Worm (Caenorhabditis elegans) whole organism, L1 larva: ENCODE results near the gene ttr-8.

ENCODE experiments used
- C16A3.4 ChIP-seq: fragments of 150-350 bp; optimal IDR thresholded peaks from 2 replicates; lab custom pipeline; 2014; ENCODE audit warnings: missing biosample characterization, missing genetic modification characterization
- C34B4.2 ChIP-seq: sonication (generic microtip); optimal IDR thresholded peaks from 2 replicates; lab custom pipeline; 2017; ENCODE audit warnings: mild to moderate bottlenecking, missing genetic modification characterization, missing compliant biosample characterization
- F16B12.6 ChIP-seq: fragments of 150-350 bp; optimal IDR thresholded peaks from 2 replicates; lab custom pipeline; 2014; ENCODE audit warnings: missing biosample characterization, missing genetic modification characterization
- aha-1 ChIP-seq: fragments of 150-350 bp; optimal IDR thresholded peaks from 2 replicates; lab custom pipeline; 2014; ENCODE audit warnings: missing biosample characterization, missing genetic modification characterization
- alr-1 ChIP-seq: fragments of 200-800 bp; sonication (Bioruptor generic); optimal IDR thresholded peaks from 2 replicates; lab custom pipeline; 2018; ENCODE audit warnings: borderline replicate concordance, mild to moderate bottlenecking, missing genetic modification characterization, missing compliant biosample characterization
- ceh-63 ChIP-seq: fragments of 200-800 bp; sonication (Bioruptor generic); optimal IDR thresholded peaks from 2 replicates; lab custom pipeline; 2018; ENCODE audit warnings: mild to moderate bottlenecking, missing genetic modification characterization, missing compliant biosample characterization
- ceh-8 ChIP-seq: fragments of 200-800 bp; sonication (Bioruptor generic); optimal IDR thresholded peaks from 2 replicates; lab custom pipeline; 2018; ENCODE audit warnings: mild to moderate bottlenecking, missing genetic modification characterization, moderate library complexity, missing compliant biosample characterization
- ceh-88 ChIP-seq: fragments of 200-800 bp; sonication (Bioruptor generic); IDR thresholded peaks from 2 replicates; pipeline ENCODE4 v1.3.6; 2022; ENCODE audit warnings: missing genetic modification characterization, missing compliant biosample characterization
- ces-1 ChIP-seq: fragments of 150-350 bp; optimal IDR thresholded peaks from 2 replicates; lab custom pipeline; 2014; ENCODE audit warnings: missing biosample characterization, missing genetic modification reagents, missing genetic modification characterization
- dsc-1 ChIP-seq: sonication (generic microtip); optimal IDR thresholded peaks from 2 replicates; lab custom pipeline; 2016; ENCODE audit warnings: mild to moderate bottlenecking, missing genetic modification characterization, missing compliant biosample characterization
- elt-2 ChIP-seq: sonication (generic microtip); optimal IDR thresholded peaks from 2 replicates; lab custom pipeline; 2016; ENCODE audit warnings: missing genetic modification characterization, mild to moderate bottlenecking, inconsistent platforms, missing compliant biosample characterization, missing genetic modification reagents
- elt-3 ChIP-seq, 6 experiments: fragments of 150-350 bp in 1 of 6; sonication (generic microtip); optimal IDR thresholded peaks; 2 replicates each; lab custom pipeline; 2017 to 2018; ENCODE audit warnings: missing biosample characterization in 6 of 6, missing genetic modification characterization in 6 of 6, inconsistent platforms in 1 of 6
- ets-5 ChIP-seq: fragments of 200-800 bp; sonication (Bioruptor generic); IDR thresholded peaks from 2 replicates; pipeline ENCODE4 v1.3.6; 2022; ENCODE audit warnings: missing genetic modification characterization, missing compliant biosample characterization
- fkh-10 ChIP-seq: sonication (generic microtip); optimal IDR thresholded peaks from 2 replicates; lab custom pipeline; 2017; ENCODE audit warnings: missing biosample characterization, missing genetic modification reagents, missing genetic modification characterization
- fkh-8 ChIP-seq: sonication (generic microtip); optimal IDR thresholded peaks from 2 replicates; lab custom pipeline; 2016; ENCODE audit warnings: mild to moderate bottlenecking, missing genetic modification characterization, missing compliant biosample characterization
- grh-1 ChIP-seq: fragments of 200-800 bp; sonication (Bioruptor generic); IDR thresholded peaks from 2 replicates; pipeline ENCODE4 v1.3.6; 2022; ENCODE audit warnings: missing genetic modification reagents, missing genetic modification characterization, missing compliant biosample characterization
- hlh-17 ChIP-seq: fragments of 200-800 bp; sonication (Bioruptor generic); optimal IDR thresholded peaks from 2 replicates; lab custom pipeline; 2018; ENCODE audit warnings: missing genetic modification characterization, mild to moderate bottlenecking, missing compliant biosample characterization, moderate library complexity, borderline replicate concordance
- hlh-4 ChIP-seq: sonication (generic microtip); optimal IDR thresholded peaks from 2 replicates; lab custom pipeline; 2016; ENCODE audit warnings: mild to moderate bottlenecking, missing genetic modification characterization, missing compliant biosample characterization
- hpl-2 ChIP-seq: fragments of 150-350 bp; optimal IDR thresholded peaks from 2 replicates; lab custom pipeline; 2014; ENCODE audit warnings: missing biosample characterization, missing genetic modification reagents, missing genetic modification characterization
- irx-1 ChIP-seq: sonication (generic microtip); optimal IDR thresholded peaks from 2 replicates; lab custom pipeline; 2016; ENCODE audit warnings: missing genetic modification characterization, missing compliant biosample characterization
- isw-1 ChIP-seq: fragments of 200-800 bp; sonication (Bioruptor generic); IDR thresholded peaks from 2 replicates; pipeline ENCODE4 v1.3.6; 2022; ENCODE audit warnings: missing genetic modification characterization, missing compliant biosample characterization
- jun-1 ChIP-seq: fragments of 150-350 bp; optimal IDR thresholded peaks from 2 replicates; lab custom pipeline; 2014; ENCODE audit warnings: missing biosample characterization, missing genetic modification reagents, missing genetic modification characterization
- lin-15B ChIP-seq: fragments of 150-350 bp; sonication (generic microtip); optimal IDR thresholded peaks from 3 replicates; lab custom pipeline; 2014; ENCODE audit warnings: missing biosample characterization, missing genetic modification characterization
- lin-35 ChIP-seq, 2 experiments: fragments of 150-350 bp; optimal IDR thresholded peaks; 2 replicates each; lab custom pipeline; 2014; ENCODE audit warnings: missing biosample characterization in 2 of 2, missing genetic modification characterization in 2 of 2, missing genetic modification reagents in 2 of 2
- lir-3 ChIP-seq: sonication (generic microtip); optimal IDR thresholded peaks from 2 replicates; lab custom pipeline; 2016; ENCODE audit warnings: mild to moderate bottlenecking, missing genetic modification characterization, moderate library complexity, missing compliant biosample characterization; ENCODE audit not compliant: poor library complexity
- lsy-2 ChIP-seq, 2 experiments: fragments of 150-350 bp; optimal IDR thresholded peaks; 2 replicates each; lab custom pipeline; 2014; ENCODE audit warnings: missing biosample characterization in 2 of 2, missing genetic modification characterization in 2 of 2
- mdl-1 ChIP-seq, 2 experiments: fragments of 150-350 bp; optimal IDR thresholded peaks; 2 replicates each; lab custom pipeline; 2014 to 2017; ENCODE audit warnings: missing biosample characterization in 2 of 2, missing genetic modification characterization in 2 of 2, inconsistent platforms in 1 of 2
- mef-2 ChIP-seq: fragments of 150-350 bp; optimal IDR thresholded peaks from 2 replicates; lab custom pipeline; 2014; ENCODE audit warnings: missing biosample characterization, missing genetic modification characterization
- mep-1 ChIP-seq: fragments of 150-350 bp; optimal IDR thresholded peaks from 2 replicates; lab custom pipeline; 2014; ENCODE audit warnings: missing biosample characterization, missing genetic modification characterization
- nhr-20 ChIP-seq: sonication (generic microtip); optimal IDR thresholded peaks from 2 replicates; lab custom pipeline; 2016; ENCODE audit warnings: mild to moderate bottlenecking, missing genetic modification characterization, missing compliant biosample characterization
- nhr-28 ChIP-seq: fragments of 150-350 bp; optimal IDR thresholded peaks from 2 replicates; lab custom pipeline; 2014; ENCODE audit warnings: missing biosample characterization, missing genetic modification characterization
- nhr-47 ChIP-seq: sonication (generic microtip); optimal IDR thresholded peaks from 2 replicates; lab custom pipeline; 2016; ENCODE audit warnings: mild to moderate bottlenecking, missing genetic modification characterization, moderate library complexity, missing compliant biosample characterization
- nhr-76 ChIP-seq: sonication (generic microtip); optimal IDR thresholded peaks from 2 replicates; lab custom pipeline; 2017; ENCODE audit warnings: missing biosample characterization, missing genetic modification characterization
- nhr-85 ChIP-seq: sonication (generic microtip); peaks from one replicate; lab custom pipeline; 2016; ENCODE audit warnings: missing genetic modification characterization, inconsistent platforms, missing compliant biosample characterization
- pax-3 ChIP-seq: fragments of 200-800 bp; sonication (Bioruptor generic); optimal IDR thresholded peaks from 2 replicates; lab custom pipeline; 2018; ENCODE audit warnings: mild to moderate bottlenecking, missing genetic modification characterization, moderate library complexity, missing compliant biosample characterization
- pqm-1 ChIP-seq: sonication (generic microtip); optimal IDR thresholded peaks from 3 replicates; lab custom pipeline; 2017; ENCODE audit warnings: missing biosample characterization, missing genetic modification characterization
- skn-1 ChIP-seq: fragments of 150-350 bp; optimal IDR thresholded peaks from 2 replicates; lab custom pipeline; 2014; ENCODE audit warnings: missing biosample characterization, missing genetic modification characterization
- snu-23 ChIP-seq: sonication (generic microtip); optimal IDR thresholded peaks from 2 replicates; lab custom pipeline; 2016; ENCODE audit warnings: missing genetic modification characterization, missing compliant biosample characterization
- sox-4 ChIP-seq: sonication (generic microtip); optimal IDR thresholded peaks from 2 replicates; lab custom pipeline; 2016; ENCODE audit warnings: missing genetic modification characterization, missing compliant biosample characterization
- swsn-7 ChIP-seq: sonication (generic microtip); optimal IDR thresholded peaks from 2 replicates; lab custom pipeline; 2016; ENCODE audit warnings: missing genetic modification characterization, missing compliant biosample characterization
- unc-130 ChIP-seq: fragments of 150-350 bp; optimal IDR thresholded peaks from 2 replicates; lab custom pipeline; 2017; ENCODE audit warnings: missing biosample characterization, missing genetic modification characterization, inconsistent platforms
- unc-98 ChIP-seq: fragments of 200-800 bp; sonication (Bioruptor generic); IDR thresholded peaks from 2 replicates; pipeline ENCODE4 v1.3.6; 2022; ENCODE audit warnings: missing genetic modification characterization, missing compliant biosample characterization
- vab-15 ChIP-seq: sonication (generic microtip); optimal IDR thresholded peaks from 2 replicates; lab custom pipeline; 2017; ENCODE audit warnings: missing genotype, mild to moderate bottlenecking, missing genetic modification characterization, missing compliant biosample characterization
- xbp-1 ChIP-seq: sonication (generic microtip); optimal IDR thresholded peaks from 2 replicates; lab custom pipeline; 2016; ENCODE audit warnings: missing genetic modification characterization, missing compliant biosample characterization
- zag-1 ChIP-seq: fragments of 150-350 bp; optimal IDR thresholded peaks from 2 replicates; lab custom pipeline; 2014; ENCODE audit warnings: missing biosample characterization, missing genetic modification characterization
- zip-4 ChIP-seq: fragments of 200-800 bp; sonication (Bioruptor generic); optimal IDR thresholded peaks from 2 replicates; lab custom pipeline; 2018; ENCODE audit warnings: mild to moderate bottlenecking, missing genetic modification characterization, moderate library complexity, missing compliant biosample characterization
- ztf-11 ChIP-seq, 2 experiments: sonication (generic microtip); optimal IDR thresholded peaks; 2 replicates each; lab custom pipeline; 2016 to 2017; ENCODE audit warnings: missing genetic modification characterization in 2 of 2, missing biosample characterization in 1 of 2, missing compliant biosample characterization in 1 of 2
- ztf-4 ChIP-seq: fragments of 150-350 bp; optimal IDR thresholded peaks from 2 replicates; lab custom pipeline; 2014; ENCODE audit warnings: missing biosample characterization, missing genetic modification characterization

ttr-8 gene

ce11 chrIII:7520672-7521071 lies 44.5 kb downstream of the ttr-8 start, which contains the start of the genes cux-7 and C07H6.2 (continued):
- TF ChIP-seq pqm-1 (tag; lab: Kevin White, UChicago) (no peak), ceh-63 (GFP tag; lab: Kevin White, UChicago) (peak; percentile 99), nhr-76 (tag; lab: Kevin White, UChicago) (no peak), alr-1 (tag; lab: Kevin White, UChicago) (no peak), fkh-10 (GFP tag; lab: Kevin White, UChicago) (peak; percentile 6), irx-1 (tag; lab: Kevin White, UChicago) (peak; percentile 100), C34B4.2 (tag; lab: Kevin White, UChicago) (peak; percentile 81), hlh-4 (tag; lab: Kevin White, UChicago) (peak; percentile 97), lir-3 (tag; lab: Kevin White, UChicago) (peak; percentile 99), nhr-47 (tag; lab: Kevin White, UChicago) (peak; percentile 98), isw-1 (GFP tag; lab: Robert Waterston, UW) (peak; percentile 96), elt-3 (tag; optimal IDR thresholded peaks at IDR 0.05; lab: Kevin White, UChicago) (peak in 2 of 6 experiments; percentile 89 to 92), ces-1 (GFP tag; lab: Kevin White, UChicago) (no peak), pax-3 (tag; lab: Kevin White, UChicago) (peak; percentile 99), nhr-20 (tag; lab: Kevin White, UChicago) (peak; percentile 99), hpl-2 (GFP tag; lab: Kevin White, UChicago) (peak; percentile 61), vab-15 (tag; lab: Kevin White, UChicago) (peak; percentile 94), hlh-17 (peak; percentile 99), mef-2 (tag; lab: Kevin White, UChicago) (peak; percentile 64), ztf-4 (peak; percentile 89), swsn-7 (tag; lab: Kevin White, UChicago) (peak; percentile 98), snu-23 (GFP tag; lab: Kevin White, UChicago) (peak; percentile 98), grh-1 (peak; percentile 88), aha-1 (tag; lab: Kevin White, UChicago) (no peak), unc-130 (tag; lab: Kevin White, UChicago) (peak; percentile 85), unc-98 (GFP tag; lab: Robert Waterston, UW) (peak; percentile 100), C16A3.4 (tag; lab: Kevin White, UChicago) (peak; percentile 92), sox-4 (tag; lab: Kevin White, UChicago) (peak; percentile 99), xbp-1 (peak; percentile 97), ceh-88 (GFP tag; lab: Robert Waterston, UW) (peak; percentile 89), mep-1 (tag; lab: Kevin White, UChicago) (peak; percentile 97), jun-1 (peak; percentile 89), dsc-1 (tag; lab: Kevin White, UChicago) (peak; percentile 99), ets-5 (GFP tag; lab: Robert Waterston, UW) (no peak), zag-1 (tag; lab: Kevin White, UChicago) (peak; percentile 22), ceh-8 (GFP tag; lab: Kevin White, UChicago) (peak; percentile 97), lin-35 (GFP tag; optimal IDR thresholded peaks at IDR 0.05; lab: Kevin White, UChicago) (peak; percentile 89 to 90), fkh-8 (peak; percentile 94), mdl-1 (tag; optimal IDR thresholded peaks at IDR 0.05; lab: Kevin White, UChicago) (peak; percentile 13 to 91), zip-4 (GFP tag; lab: Kevin White, UChicago) (peak; percentile 97), ztf-11 (tag; optimal IDR thresholded peaks at IDR 0.05; lab: Kevin White, UChicago) (peak in 1 of 2 experiments; percentile 100), lsy-2 (tag; optimal IDR thresholded peaks at IDR 0.05; lab: Kevin White, UChicago) (peak; percentile 94 to 96), nhr-28 (peak; percentile 34), F16B12.6 (tag; lab: Kevin White, UChicago) (peak; percentile 68), skn-1 (peak; percentile 93), lin-15B (tag; lab: Kevin White, UChicago) (peak; percentile 95), elt-2 (tag; lab: Kevin White, UChicago) (peak; percentile 95), nhr-85 (tag; lab: Kevin White, UChicago) (peak; percentile 99)
